Worm (Caenorhabditis elegans): ENCODE results near the gene pole-4.
A peak's percentile ranks its signal among the peaks of the same experiment; 100 is the strongest.

pole-4 gene

DNA sequence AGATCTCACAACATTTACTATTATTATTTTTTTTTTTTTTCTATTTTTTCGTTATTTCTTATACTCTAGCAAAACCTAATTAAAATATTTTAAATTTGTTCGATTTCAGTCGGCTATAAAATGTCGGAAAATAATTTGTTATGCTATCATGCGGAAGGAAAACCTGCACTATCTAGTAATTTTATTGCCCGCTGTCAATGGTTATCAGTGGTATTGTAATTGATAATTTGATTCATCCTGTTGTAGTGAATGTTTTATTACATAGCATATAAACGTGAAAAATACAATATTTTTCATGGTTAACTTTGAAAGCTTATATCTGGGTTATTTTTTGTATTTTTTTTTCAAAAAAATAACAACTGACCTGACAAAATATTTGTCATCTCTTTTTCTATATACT, 9.9 kb downstream of the pole-4 start:
- peak; percentile 48 for TF ChIP-seq jun-1 (tag; optimal IDR thresholded peaks at IDR 0.05)
- TF ChIP-seq elt-2 (tag; optimal IDR thresholded peaks at IDR 0.05): peak; percentile 84
- TF ChIP-seq hpl-2 (GFP tag; optimal IDR thresholded peaks at IDR 0.05): no peak
- peak; percentile 21 for TF ChIP-seq pqm-1 (tag; optimal IDR thresholded peaks at IDR 0.05)

- TF ChIP-seq blmp-1 (tag; optimal IDR thresholded peaks at IDR 0.05) (no peak), ztf-4 (tag; optimal IDR thresholded peaks at IDR 0.05) (no peak), unc-30 (tag; optimal IDR thresholded peaks at IDR 0.05) (no peak), dsc-1 (tag; optimal IDR thresholded peaks at IDR 0.05) (no peak), zag-1 (tag; optimal IDR thresholded peaks at IDR 0.05) (no peak), isw-1 (GFP tag; IDR thresholded peaks at IDR 0.05) (no peak), lin-35 (GFP tag; optimal IDR thresholded peaks at IDR 0.05) (no peak), fkh-4 (tag; optimal IDR thresholded peaks at IDR 0.05; ENCODE audit: borderline replicate concordance) (no peak), ceh-63 (GFP tag; optimal IDR thresholded peaks at IDR 0.05) (no peak), aly-2 (tag; optimal IDR thresholded peaks at IDR 0.05) (no peak), unc-62 (GFP tag; optimal IDR thresholded peaks at IDR 0.05) (no peak), nhr-85 (tag) (no peak), nhr-84 (tag; optimal IDR thresholded peaks at IDR 0.05) (no peak)
Measured at ce11 chrII:14958113-14958512, 11.0 kb downstream of the pole-4 start, which contains the start of gene Y53F4B.1. Y53F4B.1 (minus strand) TSS chrII:14958213.

ce11 chrII:14952464-14953064, 16.6 kb downstream of the pole-4 start:
- TF ChIP-seq efl-1 (optimal IDR thresholded peaks at IDR 0.05) (no peak), efl-1 (GFP tag; optimal IDR thresholded peaks at IDR 0.05 in 1 of 2) (peak in 1 of 2 experiments; percentile 14), elt-2 (tag; optimal IDR thresholded peaks at IDR 0.05) (no peak), fkh-4 (tag; optimal IDR thresholded peaks at IDR 0.05; ENCODE audit: borderline replicate concordance) (no peak), blmp-1 (tag; optimal IDR thresholded peaks at IDR 0.05) (no peak)

DNA sequence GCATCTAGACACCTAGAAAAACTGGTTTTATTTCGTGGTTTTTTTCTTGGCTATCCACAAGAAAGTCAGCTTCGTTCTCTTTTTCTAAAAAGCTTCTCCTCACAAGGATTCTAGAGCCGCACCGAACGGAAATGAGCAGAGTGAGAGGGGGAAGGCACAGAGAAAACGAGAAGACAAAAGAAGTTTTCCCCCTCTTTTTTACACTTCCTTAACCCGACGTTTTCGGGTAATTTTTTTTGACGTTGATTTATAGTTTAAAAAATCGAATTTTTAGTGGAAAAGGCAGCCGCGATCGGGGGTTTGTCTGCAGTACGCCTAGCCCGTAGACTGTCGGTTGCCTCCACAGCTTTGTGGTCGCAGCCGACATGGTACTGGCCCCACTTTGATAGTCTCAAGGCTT, 22.6 kb downstream of the pole-4 start:
- TF ChIP-seq C04F5.9 (tag; optimal IDR thresholded peaks at IDR 0.05) (no peak), aly-2 (tag; optimal IDR thresholded peaks at IDR 0.05) (no peak), mab-9 (GFP tag; IDR thresholded peaks at IDR 0.05) (no peak), isw-1 (GFP tag; IDR thresholded peaks at IDR 0.05) (no peak), dpl-1 (GFP tag; optimal IDR thresholded peaks at IDR 0.05) (no peak), hlh-4 (tag; optimal IDR thresholded peaks at IDR 0.05) (no peak), nhr-85 (tag) (no peak), lin-14 (GFP tag; optimal IDR thresholded peaks at IDR 0.05) (peak; percentile 21), fkh-10 (GFP tag; optimal IDR thresholded peaks at IDR 0.05) (peak; percentile 68), egl-27 (tag; optimal IDR thresholded peaks at IDR 0.05) (no peak)

- TF ChIP-seq egl-27 (tag; optimal IDR thresholded peaks at IDR 0.05) (no peak), lin-14 (GFP tag; optimal IDR thresholded peaks at IDR 0.05) (peak; percentile 2), ceh-63 (GFP tag; optimal IDR thresholded peaks at IDR 0.05) (no peak), ceh-90 (tag; optimal IDR thresholded peaks at IDR 0.05) (no peak), snu-23 (GFP tag; optimal IDR thresholded peaks at IDR 0.05) (no peak), elt-3 (tag; optimal IDR thresholded peaks at IDR 0.05) (no peak), fkh-10 (GFP tag; optimal IDR thresholded peaks at IDR 0.05) (peak; percentile 5), F16B12.6 (tag; optimal IDR thresholded peaks at IDR 0.05) (no peak), nhr-12 (tag; optimal IDR thresholded peaks at IDR 0.05) (no peak), snpc-4 (tag; optimal IDR thresholded peaks at IDR 0.05) (peak; percentile 76), fos-1 (tag; optimal IDR thresholded peaks at IDR 0.05) (no peak), tlp-1 (tag; optimal IDR thresholded peaks at IDR 0.05) (no peak), nhr-77 (tag; optimal IDR thresholded peaks at IDR 0.05) (no peak), nhr-11 (tag; optimal IDR thresholded peaks at IDR 0.05) (no peak), nhr-28 (tag; optimal IDR thresholded peaks at IDR 0.05) (no peak), ztf-11 (tag; optimal IDR thresholded peaks at IDR 0.05) (no peak), ceh-82 (tag; optimal IDR thresholded peaks at IDR 0.05) (no peak), ets-5 (GFP tag; IDR thresholded peaks at IDR 0.05) (no peak), mab-9 (GFP tag; IDR thresholded peaks at IDR 0.05) (no peak), C16A3.4 (tag; optimal IDR thresholded peaks at IDR 0.05) (no peak), hpl-2 (GFP tag; optimal IDR thresholded peaks at IDR 0.05) (no peak), mdl-1 (tag; optimal IDR thresholded peaks at IDR 0.05) (no peak)
Measured at ce11 chrII:14945518-14945917, 23.6 kb downstream of the pole-4 start.

Measured in whole organism, L1 larva.